Fruit fly (Drosophila melanogaster) whole organism, embryonic: ENCODE data around the gene Stim.

Experiments used
- ATbp ChIP-seq: fragments of 200-800 bp; sonication (Bioruptor generic); optimal IDR thresholded peaks from 2 replicates; lab custom pipeline; 2017; ENCODE audit warnings: missing biosample characterization, mild to moderate bottlenecking, missing genetic modification characterization, missing genetic modification reagents
- CG10209 ChIP-seq: fragments of 200-800 bp; sonication (Bioruptor generic); optimal IDR thresholded peaks from 3 replicates; lab custom pipeline; 2017; ENCODE audit warnings: missing biosample characterization, mild to moderate bottlenecking, missing genetic modification characterization, missing genetic modification reagents
- CG12219 ChIP-seq: fragments of 200-800 bp; sonication (Bioruptor generic); optimal IDR thresholded peaks from 3 replicates; lab custom pipeline; 2018; ENCODE audit warnings: missing biosample characterization, mild to moderate bottlenecking, missing genetic modification characterization
- CG15011 ChIP-seq: fragments of 200-800 bp; sonication (Bioruptor generic); optimal IDR thresholded peaks from 3 replicates; lab custom pipeline; 2018; ENCODE audit warnings: missing biosample characterization, mild to moderate bottlenecking, missing genetic modification characterization
- CG15696 ChIP-seq: fragments of 200-800 bp; sonication (Bioruptor generic); optimal IDR thresholded peaks from 2 replicates; lab custom pipeline; 2019; ENCODE audit warnings: missing biosample characterization, mild to moderate bottlenecking, missing genetic modification characterization, moderate library complexity
- CG17361 ChIP-seq: fragments of 200-800 bp; sonication (Bioruptor generic); IDR thresholded peaks from 3 replicates; pipeline ENCODE4 v1.3.6; 2022; ENCODE audit warnings: missing biosample characterization, missing genetic modification characterization
- CG17612 ChIP-seq: fragments of 200-800 bp; sonication (Bioruptor generic); IDR thresholded peaks from 2 replicates; pipeline ENCODE4 v1.3.6; 2022; ENCODE audit warnings: missing biosample characterization, missing genetic modification characterization
- CG18476 ChIP-seq: fragments of 200-800 bp; sonication (Bioruptor generic); optimal IDR thresholded peaks from 2 replicates; lab custom pipeline; 2016; ENCODE audit warnings: missing biosample characterization, mild to moderate bottlenecking, missing genetic modification characterization
- CG2116 ChIP-seq: fragments of 200-800 bp; sonication (Bioruptor generic); optimal IDR thresholded peaks from 3 replicates; lab custom pipeline; 2018; ENCODE audit warnings: missing biosample characterization, mild to moderate bottlenecking, missing genetic modification characterization
- CG4730 ChIP-seq: fragments of 200-800 bp; sonication (Bioruptor generic); IDR thresholded peaks from 2 replicates; pipeline ENCODE4 v1.3.6; 2022; ENCODE audit warnings: missing biosample characterization, missing genetic modification characterization
- CG6272 ChIP-seq: fragments of 200-800 bp; sonication (Bioruptor generic); IDR thresholded peaks from 2 replicates; pipeline ENCODE4 v1.3.6; 2022; ENCODE audit warnings: missing biosample characterization, missing genetic modification characterization
- CG7357 ChIP-seq: fragments of 200-800 bp; sonication (Bioruptor generic); IDR thresholded peaks from 3 replicates; pipeline ENCODE4 v1.3.6; 2022; ENCODE audit warnings: missing biosample characterization, missing genetic modification characterization
- CG8290 ChIP-seq, 3 experiments: fragments of 200-800 bp; sonication (Bioruptor generic); optimal IDR thresholded peaks; 2 replicates each; lab custom pipeline; 2016 to 2019; ENCODE audit warnings: missing biosample characterization in 3 of 3, missing genetic modification characterization in 3 of 3, mild to moderate bottlenecking in 2 of 3, moderate library complexity in 1 of 3
- CG8944 ChIP-seq: fragments of 200-800 bp; sonication (Bioruptor generic); optimal IDR thresholded peaks from 3 replicates; lab custom pipeline; 2016; ENCODE audit warnings: missing biosample characterization, missing genetic modification characterization
- CTCF ChIP-seq: fragments of 200-800 bp; sonication (Bioruptor generic); optimal IDR thresholded peaks from 2 replicates; lab custom pipeline; 2017; ENCODE audit warnings: missing biosample characterization, mild to moderate bottlenecking, missing genetic modification characterization, moderate library complexity
- Dad ChIP-seq: fragments of 200-800 bp; sonication (Bioruptor generic); optimal IDR thresholded peaks from 3 replicates; lab custom pipeline; 2016; ENCODE audit warnings: missing biosample characterization, missing genetic modification characterization
- Dip2 ChIP-seq: fragments of 200-800 bp; sonication (Bioruptor generic); IDR thresholded peaks from 2 replicates; pipeline ENCODE4 v1.3.6; 2022; ENCODE audit warnings: missing biosample characterization, missing genetic modification characterization
- Hey ChIP-seq: fragments of 200-800 bp; sonication (Bioruptor generic); optimal IDR thresholded peaks from 3 replicates; lab custom pipeline; 2018; ENCODE audit warnings: missing biosample characterization, mild to moderate bottlenecking, missing genetic modification characterization
- Mad ChIP-seq: fragments of 200-800 bp; sonication (Bioruptor generic); optimal IDR thresholded peaks from 2 replicates; lab custom pipeline; 2016; ENCODE audit warnings: missing biosample characterization, missing genetic modification characterization
- Pdp1 ChIP-seq, 2 experiments: fragments of 200-800 bp; sonication (Bioruptor generic); optimal IDR thresholded peaks; 3 replicates each; lab custom pipeline; 2016; ENCODE audit warnings: missing biosample characterization in 2 of 2, missing genetic modification characterization in 2 of 2, mild to moderate bottlenecking in 1 of 2, moderate library complexity in 1 of 2
- Sox102F ChIP-seq: fragments of 200-800 bp; sonication (Bioruptor generic); optimal IDR thresholded peaks from 2 replicates; lab custom pipeline; 2018; ENCODE audit warnings: missing biosample characterization, mild to moderate bottlenecking, missing genetic modification characterization, moderate library complexity
- Stat92E ChIP-seq, 3 experiments: fragments of >200 bp in 2 of 3; fragments of 200-800 bp in 1 of 3; sonication (Bioruptor generic) in 1 of 3; optimal IDR thresholded peaks; 2 replicates each; lab custom pipeline; 2017 to 2019; ENCODE audit warnings: missing biosample characterization in 3 of 3, missing genetic modification characterization in 3 of 3, mild to moderate bottlenecking in 1 of 3, moderate library complexity in 1 of 3
- abd-A ChIP-seq: fragments of 200-800 bp; sonication (Bioruptor generic); optimal IDR thresholded peaks from 3 replicates; lab custom pipeline; 2019; ENCODE audit warnings: missing biosample characterization, mild to moderate bottlenecking, missing genetic modification characterization, moderate library complexity
- ap ChIP-seq: fragments of 200-800 bp; sonication (Bioruptor generic); IDR thresholded peaks from 2 replicates; pipeline ENCODE4 v1.3.6; 2022; ENCODE audit warnings: missing biosample characterization, missing genetic modification characterization
- ase ChIP-seq: fragments of 200-800 bp; sonication (Bioruptor generic); IDR thresholded peaks from 3 replicates; pipeline ENCODE4 v1.3.6; 2022; ENCODE audit warnings: missing biosample characterization, missing genetic modification characterization
- cad ChIP-seq: fragments of >200 bp; optimal IDR thresholded peaks from 2 replicates; lab custom pipeline; 2017; ENCODE audit warnings: missing biosample characterization, missing genetic modification characterization
- cg ChIP-seq: fragments of 200-800 bp; sonication (Bioruptor generic); optimal IDR thresholded peaks from 3 replicates; lab custom pipeline; 2019; ENCODE audit warnings: missing biosample characterization, mild to moderate bottlenecking, missing genetic modification characterization, moderate library complexity
- chn ChIP-seq: fragments of 200-800 bp; sonication (Bioruptor generic); optimal IDR thresholded peaks from 2 replicates; lab custom pipeline; 2016; ENCODE audit warnings: missing biosample characterization, missing genetic modification characterization
- corto ChIP-seq: fragments of 200-800 bp; sonication (Bioruptor generic); optimal IDR thresholded peaks from 2 replicates; lab custom pipeline; 2016; ENCODE audit warnings: missing biosample characterization, mild to moderate bottlenecking, missing genetic modification characterization, moderate library complexity
- dysf ChIP-seq: fragments of 200-800 bp; sonication (Bioruptor generic); IDR thresholded peaks from 3 replicates; pipeline ENCODE4 v1.3.6; 2022; ENCODE audit warnings: missing biosample characterization, missing genetic modification characterization
- emc ChIP-seq: fragments of 200-800 bp; sonication (Bioruptor generic); optimal IDR thresholded peaks from 2 replicates; lab custom pipeline; 2016; ENCODE audit warnings: missing biosample characterization, missing genetic modification characterization
- ems ChIP-seq: fragments of 200-800 bp; sonication (Bioruptor generic); optimal IDR thresholded peaks from 3 replicates; lab custom pipeline; 2016; ENCODE audit warnings: missing biosample characterization, missing genetic modification characterization
- eve ChIP-seq, 2 experiments: fragments of >200 bp; optimal IDR thresholded peaks; 2 replicates each; lab custom pipeline; 2017; ENCODE audit warnings: missing biosample characterization in 2 of 2, missing genetic modification characterization in 2 of 2
- inv ChIP-seq: fragments of 200-800 bp; sonication (Bioruptor generic); IDR thresholded peaks from 2 replicates; pipeline ENCODE4 v1.3.6; 2022; ENCODE audit warnings: missing biosample characterization, missing genetic modification characterization; ENCODE audit not compliant: partially characterized antibody
- lola ChIP-seq, 3 experiments: fragments of >200 bp in 2 of 3; fragments of 200-800 bp in 1 of 3; sonication (Bioruptor generic) in 1 of 3; optimal IDR thresholded peaks; 2 replicates each; lab custom pipeline; 2017 to 2019; ENCODE audit warnings: missing biosample characterization in 3 of 3, missing genetic modification characterization in 3 of 3, mild to moderate bottlenecking in 1 of 3, moderate library complexity in 1 of 3
- nau ChIP-seq: fragments of 200-800 bp; sonication (Bioruptor generic); optimal IDR thresholded peaks from 3 replicates; lab custom pipeline; 2017; ENCODE audit warnings: missing biosample characterization, mild to moderate bottlenecking, missing genetic modification characterization, missing genetic modification reagents
- p53 ChIP-seq: fragments of 200-800 bp; sonication (Bioruptor generic); optimal IDR thresholded peaks from 2 replicates; lab custom pipeline; 2016; ENCODE audit warnings: missing biosample characterization, missing genetic modification characterization
- pan ChIP-seq, 4 experiments: fragments of >200 bp in 3 of 4; fragments of 200-800 bp in 1 of 4; sonication (Bioruptor generic) in 1 of 4; optimal IDR thresholded peaks in 3 of 4; IDR thresholded peaks in 1 of 4; 2 replicates each; pipeline versions ENCODE4 v1.3.6 to Lab custom; 2017 to 2022; ENCODE audit warnings: missing biosample characterization in 2 of 4, missing genetic modification characterization in 2 of 4, mixed read lengths in 1 of 4
- pho ChIP-seq: fragments of 200-800 bp; sonication (Bioruptor generic); optimal IDR thresholded peaks from 2 replicates; lab custom pipeline; 2016; ENCODE audit warnings: missing biosample characterization, missing genetic modification characterization
- ranshi ChIP-seq: fragments of 200-800 bp; sonication (Bioruptor generic); IDR thresholded peaks from 2 replicates; pipeline ENCODE4 v1.3.6; 2022; ENCODE audit warnings: missing biosample characterization, missing genetic modification characterization
- run ChIP-seq: fragments of 200-800 bp; sonication (Bioruptor generic); optimal IDR thresholded peaks from 3 replicates; lab custom pipeline; 2018; ENCODE audit warnings: missing biosample characterization, mild to moderate bottlenecking, missing genetic modification characterization
- sens ChIP-seq: fragments of 200-800 bp; sonication (Bioruptor generic); peaks from one replicate; lab custom pipeline; 2016; ENCODE audit warnings: missing biosample characterization, missing genetic modification characterization
- slbo ChIP-seq: fragments of 200-800 bp; sonication (Bioruptor generic); IDR thresholded peaks from 2 replicates; pipeline ENCODE4 v1.3.6; 2022; ENCODE audit warnings: missing biosample characterization, missing genetic modification characterization
- sr ChIP-seq: fragments of 200-800 bp; sonication (Bioruptor generic); IDR thresholded peaks from 3 replicates; pipeline ENCODE4 v1.3.6; 2022; ENCODE audit warnings: missing biosample characterization, missing genetic modification characterization
- tna ChIP-seq: fragments of 200-800 bp; sonication (Bioruptor generic); IDR thresholded peaks from 2 replicates; pipeline ENCODE4 v1.3.6; 2022; ENCODE audit warnings: missing biosample characterization, missing genetic modification characterization; ENCODE audit not compliant: partially characterized antibody
- trh ChIP-seq: fragments of 200-800 bp; sonication (Bioruptor generic); optimal IDR thresholded peaks from 2 replicates; lab custom pipeline; 2016; ENCODE audit warnings: missing biosample characterization, missing genetic modification characterization
- vfl ChIP-seq: fragments of 200-800 bp; sonication (Bioruptor generic); optimal IDR thresholded peaks from 2 replicates; lab custom pipeline; 2016; ENCODE audit warnings: missing biosample characterization, missing genetic modification characterization

Gene Stim

dm6 chrX:15969577-15969976, 29.3 kb upstream of the Stim start:
- TF ChIP-seq CG8290 (GFP tag; optimal IDR thresholded peaks at IDR 0.05; lab: Kevin White, UChicago), result peak; percentile 83
- peak in 1 of 2 experiments; percentile 76 for TF ChIP-seq CG8290 (tag; optimal IDR thresholded peaks at IDR 0.05; lab: Kevin White, UChicago)
- peak; percentile 25 for TF ChIP-seq sens (GFP tag; lab: Kevin White, UChicago)
- no peak for TF ChIP-seq CG10209
- peak; percentile 67 for TF ChIP-seq CG17612 (GFP tag; lab: Robert Waterston, UW)
- TF ChIP-seq, all 482 proteins: peak for 3

dm6 chrX:15950056-15950455, 9.8 kb upstream of the Stim start:
- TF ChIP-seq Mad (GFP tag; lab: Kevin White, UChicago) (no peak), cad (GFP tag; lab: Kevin White, UChicago) (no peak), Pdp1 (GFP tag; optimal IDR thresholded peaks at IDR 0.05; lab: Kevin White, UChicago) (peak in 1 of 2 experiments; percentile 93)

DNA sequence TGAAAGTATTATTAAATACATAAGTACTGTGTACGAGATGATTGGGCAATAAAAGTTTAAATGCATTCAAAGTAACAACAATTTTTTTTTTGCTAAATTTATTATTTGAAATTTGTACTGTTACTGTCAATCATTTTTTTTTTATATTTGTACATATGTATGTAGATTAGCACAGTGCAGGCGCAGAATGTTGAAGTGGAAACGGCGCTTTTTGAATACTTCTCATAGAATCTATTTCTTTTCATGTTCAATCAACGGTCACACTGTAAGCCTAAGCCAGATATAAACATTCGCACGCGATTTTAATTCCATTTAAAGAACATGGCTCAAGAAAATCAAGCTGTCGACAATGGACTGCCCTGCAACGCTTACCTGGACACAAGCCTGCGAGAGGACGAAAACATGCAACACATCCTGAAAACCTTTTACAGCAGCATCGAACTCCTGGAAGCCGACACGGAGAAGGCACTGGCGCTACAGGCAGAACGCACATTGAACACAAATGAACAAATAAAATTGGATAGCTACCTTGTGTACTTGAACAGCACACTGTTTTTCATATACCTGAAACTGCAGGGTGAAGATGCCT, 4.6 kb upstream of the Stim start, which contains the start of gene Rrp47:
Rrp47 (plus strand) TSS at position 163 of the 589 bp plus-strand sequence.
- TF ChIP-seq inv (GFP tag; lab: Robert Waterston, UW) (no peak), CG15011 (GFP tag; lab: Kevin White, UChicago) (no peak), ATbp (GFP tag; lab: Kevin White, UChicago) (no peak), Stat92E (GFP tag; optimal IDR thresholded peaks at IDR 0.05; lab: Kevin White, UChicago) (no peak), slbo (GFP tag; lab: Robert Waterston, UW) (no peak), CG6272 (no peak), run (no peak), CTCF (GFP tag; lab: Kevin White, UChicago) (no peak), CG7357 (GFP tag; lab: Robert Waterston, UW) (peak; percentile 93), sr (GFP tag; lab: Robert Waterston, UW) (no peak), dysf (no peak), trh (no peak), cg (GFP tag; lab: Kevin White, UChicago) (no peak), eve (GFP tag; optimal IDR thresholded peaks at IDR 0.05; lab: Kevin White, UChicago) (no peak), CG4730 (GFP tag; lab: Robert Waterston, UW) (no peak), pan (optimal IDR thresholded peaks at IDR 0.05; lab: Kevin White, UChicago) (no peak), pan (GFP tag; optimal IDR thresholded peaks at IDR 0.05 in 1 of 2, IDR thresholded peaks at IDR 0.05 in 1 of 2) (no peak), pho (GFP tag; lab: Kevin White, UChicago) (no peak), CG15696 (tag; lab: Kevin White, UChicago) (no peak), abd-A (no peak), CG2116 (GFP tag; lab: Kevin White, UChicago) (peak; percentile 38), CG8944 (GFP tag; lab: Kevin White, UChicago) (no peak), Hey (no peak), lola (GFP tag; optimal IDR thresholded peaks at IDR 0.05; lab: Kevin White, UChicago) (peak in 1 of 3 experiments; percentile 29), ase (GFP tag; lab: Robert Waterston, UW) (no peak), CG18476 (no peak), emc (GFP tag; lab: Kevin White, UChicago) (no peak), vfl (GFP tag; lab: Kevin White, UChicago) (no peak), Dip2 (GFP tag; lab: Robert Waterston, UW) (no peak), CG17361 (GFP tag; lab: Robert Waterston, UW) (no peak), corto (GFP tag; lab: Kevin White, UChicago) (no peak), chn (GFP tag; lab: Kevin White, UChicago) (no peak), CG12219 (GFP tag; lab: Kevin White, UChicago) (no peak), ems (GFP tag; lab: Kevin White, UChicago) (no peak), ranshi (GFP tag; lab: Robert Waterston, UW) (no peak), tna (GFP tag; lab: Robert Waterston, UW) (no peak), Dad (GFP tag; lab: Kevin White, UChicago) (no peak), Sox102F (GFP tag; lab: Kevin White, UChicago) (no peak), ap (GFP tag; lab: Robert Waterston, UW) (no peak), p53 (no peak), nau (GFP tag; lab: Kevin White, UChicago) (no peak)
